Worm (Caenorhabditis elegans) whole organism, early embryonic: ENCODE data around the gene vps-36.

ENCODE experiments used
- ama-1 ChIP-seq: fragments of 150-350 bp; optimal IDR thresholded peaks from 2 replicates; lab custom pipeline; 2014
- ets-7 ChIP-seq: sonication (generic microtip); optimal IDR thresholded peaks from 2 replicates; lab custom pipeline; 2016; ENCODE audit warnings: missing genotype, missing genetic modification characterization, missing compliant biosample characterization
- scrt-1 ChIP-seq: fragments of 200-800 bp; sonication (Bioruptor generic); IDR thresholded peaks from 2 replicates; pipeline ENCODE4 v1.3.6; 2022; ENCODE audit warnings: missing genetic modification characterization, missing compliant biosample characterization
- sea-1 ChIP-seq: fragments of 200-800 bp; sonication (Bioruptor generic); conservative IDR thresholded peaks from 2 replicates; pipeline ENCODE4 v1.3.6; 2022; ENCODE audit warnings: missing genetic modification characterization, missing compliant biosample characterization

- TF ChIP-seq ama-1 (no peak), scrt-1 (GFP tag; lab: Robert Waterston, UW) (no peak), ets-7 (tag; lab: Kevin White, UChicago) (no peak), sea-1 (no peak)
These were observed 5.0 kb upstream of the vps-36 start, which contains the start of the genes ctf-4 and eef-1G for ce11 chrV:10965501-10965900.
